Worm (Caenorhabditis elegans) whole organism, L4/young adult: ENCODE data around the gene T11F9.14.

Experiments used
- W03F9.2 ChIP-seq: fragments of 150-350 bp; optimal IDR thresholded peaks from 2 replicates; lab custom pipeline; 2014; ENCODE audit warnings: missing biosample characterization, missing genetic modification characterization
- dao-5 ChIP-seq: sonication (generic microtip); optimal IDR thresholded peaks from 2 replicates; lab custom pipeline; 2016; ENCODE audit warnings: missing genotype, missing genetic modification characterization, moderate library complexity, missing compliant biosample characterization
- him-1 ChIP-seq: sonication (generic microtip); optimal IDR thresholded peaks from 2 replicates; lab custom pipeline; 2016; ENCODE audit warnings: missing genotype, missing genetic modification reagents, missing genetic modification characterization, missing compliant biosample characterization

DNA sequence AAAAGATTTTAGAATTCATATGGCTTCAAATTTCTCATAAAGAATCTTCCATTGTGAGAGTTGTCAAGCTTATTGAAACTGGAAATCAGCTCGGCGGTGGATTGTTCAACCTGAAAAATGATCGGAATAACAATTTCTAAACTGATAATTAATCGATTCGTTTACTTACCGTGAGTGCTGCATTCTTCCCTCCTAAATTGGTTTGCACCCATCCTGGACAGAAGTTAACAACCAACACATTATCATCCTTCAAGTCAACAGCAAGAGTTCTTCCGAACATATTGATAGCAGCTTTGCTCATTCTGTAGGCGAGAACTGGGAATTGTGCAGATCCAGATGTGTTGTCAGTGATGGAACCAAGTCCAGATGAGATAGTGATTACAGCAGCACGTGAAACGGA is 34.5 kb upstream of the T11F9.14 start:
- TF ChIP-seq him-1 (tag; lab: Kevin White, UChicago) (no peak), dao-5 (tag; lab: Kevin White, UChicago) (no peak), W03F9.2 (tag; lab: Kevin White, UChicago) (no peak)
